Worm (Caenorhabditis elegans) whole organism, L2 larva: ENCODE results near the gene hrpu-2.

ENCODE experiments used
- R02D3.7 ChIP-seq: fragments of 150-350 bp; optimal IDR thresholded peaks from 2 replicates; lab custom pipeline; 2014; ENCODE audit warnings: missing biosample characterization, missing genetic modification characterization
- ZK546.5 ChIP-seq: sonication (generic microtip); optimal IDR thresholded peaks from 2 replicates; lab custom pipeline; 2017; ENCODE audit warnings: missing biosample characterization, missing genetic modification characterization
- ceh-82 ChIP-seq: fragments of 150-350 bp; optimal IDR thresholded peaks from 2 replicates; lab custom pipeline; 2014; ENCODE audit warnings: missing biosample characterization, missing genetic modification characterization
- dmd-4 ChIP-seq: sonication (generic microtip); optimal IDR thresholded peaks from 2 replicates; lab custom pipeline; 2017; ENCODE audit warnings: missing biosample characterization, missing genetic modification characterization
- egl-27 ChIP-seq: sonication (generic microtip); optimal IDR thresholded peaks from 3 replicates; lab custom pipeline; 2017; ENCODE audit warnings: missing biosample characterization, missing genetic modification reagents, missing genetic modification characterization
- lin-13 ChIP-seq: fragments of 150-350 bp; optimal IDR thresholded peaks from 2 replicates; lab custom pipeline; 2014; ENCODE audit warnings: missing biosample characterization, missing genetic modification reagents, missing genetic modification characterization
- lsy-2 ChIP-seq, 2 experiments: fragments of 150-350 bp in 1 of 2; sonication (generic microtip) in 1 of 2; optimal IDR thresholded peaks; 2 replicates each; lab custom pipeline; 2014 to 2017; ENCODE audit warnings: missing biosample characterization in 2 of 2, missing genetic modification characterization in 2 of 2
- nhr-129 ChIP-seq: fragments of 150-350 bp; optimal IDR thresholded peaks from 2 replicates; lab custom pipeline; 2014; ENCODE audit warnings: missing biosample characterization, missing genetic modification characterization
- nhr-237 ChIP-seq: fragments of 150-350 bp; optimal IDR thresholded peaks from 2 replicates; lab custom pipeline; 2014; ENCODE audit warnings: missing biosample characterization, missing genetic modification characterization
- peb-1 ChIP-seq: fragments of 150-350 bp; optimal IDR thresholded peaks from 2 replicates; lab custom pipeline; 2014; ENCODE audit warnings: missing biosample characterization, missing genetic modification characterization
- snpc-4 ChIP-seq: fragments of 150-350 bp; optimal IDR thresholded peaks from 2 replicates; lab custom pipeline; 2014; ENCODE audit warnings: missing biosample characterization, missing genetic modification characterization
- ztf-4 ChIP-seq: fragments of 150-350 bp; optimal IDR thresholded peaks from 2 replicates; lab custom pipeline; 2014; ENCODE audit warnings: missing biosample characterization, missing genetic modification characterization

DNA sequence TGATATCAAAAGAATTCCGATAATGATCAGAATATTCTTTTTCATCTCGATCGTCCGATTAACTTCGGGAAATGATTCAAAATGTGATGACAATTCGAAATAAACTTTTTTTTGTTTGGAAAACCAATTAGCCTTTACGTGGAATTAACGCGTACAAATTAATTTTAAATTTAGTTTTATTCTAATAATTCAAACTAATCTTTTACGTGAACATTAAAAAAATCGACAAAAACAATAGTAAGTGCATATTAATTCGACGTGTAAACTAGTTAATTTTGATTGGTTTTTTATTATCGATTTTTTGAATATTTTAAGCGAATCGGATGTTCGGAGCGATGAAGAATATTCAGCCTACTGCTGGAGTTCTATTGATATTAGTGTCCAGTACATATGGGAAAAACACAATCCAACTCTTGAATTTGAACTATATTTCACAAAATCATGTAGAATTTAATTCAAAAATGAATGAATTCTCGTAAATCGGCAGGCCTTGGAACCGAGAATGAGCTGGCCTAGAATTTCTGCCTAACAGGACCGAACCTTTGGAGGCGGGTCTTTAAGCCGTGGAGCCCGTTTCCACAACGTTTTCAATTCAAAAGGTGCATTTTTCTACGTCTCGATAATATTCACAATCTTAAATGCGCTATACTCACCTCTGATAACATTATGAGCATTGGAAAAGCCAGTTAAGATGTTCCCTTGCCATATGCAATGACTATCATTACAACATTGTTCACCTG is 64.8 kb downstream of the hrpu-2 start, which contains the start of the genes M70.3 and M70.2:
- no peak for TF ChIP-seq snpc-4
- no peak for TF ChIP-seq R02D3.7
- TF ChIP-seq peb-1 = no peak
- TF ChIP-seq lsy-2 (tag; optimal IDR thresholded peaks at IDR 0.05; lab: Kevin White, UChicago) = no peak
- TF ChIP-seq ztf-4 = no peak
- no peak for TF ChIP-seq ceh-82 (tag; lab: Kevin White, UChicago)
- no peak for TF ChIP-seq nhr-129 (tag; lab: Kevin White, UChicago)
- TF ChIP-seq nhr-237 (tag; lab: Kevin White, UChicago) = no peak
- no peak for TF ChIP-seq lin-13 (GFP tag; lab: Kevin White, UChicago)
- TF ChIP-seq dmd-4 (tag; lab: Kevin White, UChicago) = no peak
- no peak for TF ChIP-seq ZK546.5 (tag; lab: Kevin White, UChicago)
- TF ChIP-seq egl-27 (tag; lab: Kevin White, UChicago) = no peak
